Fruit fly (Drosophila melanogaster) whole organism, adult: Measurements from ENCODE around the gene ksr.
A peak's percentile ranks its signal among the peaks of the same experiment; 100 is the strongest.

ENCODE experiments used
- CG11617 ChIP-seq: fragments of 200-800 bp; sonication (Bioruptor generic); optimal IDR thresholded peaks from 2 replicates; lab custom pipeline; 2017; ENCODE audit warnings: mild to moderate bottlenecking, missing biosample characterization, missing genetic modification reagents, missing genetic modification characterization
- CG12768 ChIP-seq: fragments of 200-800 bp; sonication (Bioruptor generic); optimal IDR thresholded peaks from 2 replicates; lab custom pipeline; 2017; ENCODE audit warnings: missing biosample characterization, missing genetic modification characterization, mild to moderate bottlenecking, moderate library complexity, missing genetic modification reagents
- CG14711 ChIP-seq: fragments of 200-800 bp; sonication (Bioruptor generic); optimal IDR thresholded peaks from 2 replicates; lab custom pipeline; 2018; ENCODE audit warnings: missing biosample characterization, mild to moderate bottlenecking, missing genetic modification characterization, moderate library complexity
- CG1620 ChIP-seq: fragments of 200-800 bp; sonication (Bioruptor generic); optimal IDR thresholded peaks from 2 replicates; lab custom pipeline; 2016; ENCODE audit warnings: missing biosample characterization, missing genetic modification characterization
- CG33017 ChIP-seq: fragments of 200-800 bp; sonication (Bioruptor generic); optimal IDR thresholded peaks from 2 replicates; lab custom pipeline; 2018; ENCODE audit warnings: missing biosample characterization, mild to moderate bottlenecking, missing genetic modification characterization, moderate library complexity
- CG5204 ChIP-seq: fragments of 200-800 bp; sonication (Bioruptor generic); optimal IDR thresholded peaks from 2 replicates; lab custom pipeline; 2016; ENCODE audit warnings: missing biosample characterization, missing genetic modification characterization
- CG7045 ChIP-seq: fragments of 200-800 bp; sonication (Bioruptor generic); optimal IDR thresholded peaks from 2 replicates; lab custom pipeline; 2017; ENCODE audit warnings: missing biosample characterization, mild to moderate bottlenecking, missing genetic modification characterization
- CG7101 ChIP-seq: fragments of 200-800 bp; sonication (Bioruptor generic); optimal IDR thresholded peaks from 2 replicates; lab custom pipeline; 2018; ENCODE audit warnings: missing biosample characterization, mild to moderate bottlenecking, missing genetic modification characterization, moderate library complexity
- Clk ChIP-seq: fragments of 200-800 bp; sonication (Bioruptor generic); optimal IDR thresholded peaks from 2 replicates; lab custom pipeline; 2017; ENCODE audit warnings: missing biosample characterization, missing genetic modification characterization
- Crg-1 ChIP-seq: fragments of 200-800 bp; sonication (Bioruptor generic); optimal IDR thresholded peaks from 2 replicates; lab custom pipeline; 2016; ENCODE audit warnings: missing biosample characterization, missing genetic modification characterization
- Hr96 ChIP-seq: fragments of 200-800 bp; sonication (Bioruptor generic); optimal IDR thresholded peaks from 2 replicates; lab custom pipeline; 2016; ENCODE audit warnings: missing biosample characterization, missing genetic modification characterization
- Mnt ChIP-seq: fragments of 200-800 bp; sonication (Bioruptor generic); optimal IDR thresholded peaks from 2 replicates; lab custom pipeline; 2016; ENCODE audit warnings: missing biosample characterization, mild to moderate bottlenecking, missing genetic modification characterization
- bab1 ChIP-seq: fragments of 200-800 bp; sonication (Bioruptor generic); optimal IDR thresholded peaks from 3 replicates; lab custom pipeline; 2019; ENCODE audit warnings: missing biosample characterization, mild to moderate bottlenecking, missing genetic modification characterization, moderate library complexity
- cic ChIP-seq: fragments of 200-800 bp; sonication (Bioruptor generic); optimal IDR thresholded peaks from 2 replicates; lab custom pipeline; 2017; ENCODE audit warnings: missing biosample characterization, mild to moderate bottlenecking, missing genetic modification characterization, moderate library complexity
- cnc ChIP-seq, 2 experiments: fragments of >200 bp; optimal IDR thresholded peaks; 2 replicates each; lab custom pipeline; 2017
- kay ChIP-seq: fragments of 200-800 bp; sonication (Bioruptor generic); peaks from one replicate; lab custom pipeline; 2016; ENCODE audit warnings: missing biosample characterization, missing genetic modification characterization, borderline replicate concordance
- ovo ChIP-seq: fragments of 200-800 bp; sonication (Bioruptor generic); optimal IDR thresholded peaks from 2 replicates; lab custom pipeline; 2016; ENCODE audit warnings: missing biosample characterization, missing genetic modification characterization
- pad ChIP-seq: fragments of 200-800 bp; sonication (Bioruptor generic); optimal IDR thresholded peaks from 3 replicates; lab custom pipeline; 2017; ENCODE audit warnings: missing biosample characterization, missing genetic modification characterization, mild to moderate bottlenecking, moderate library complexity, missing genetic modification reagents
- tj ChIP-seq: fragments of 200-800 bp; sonication (Bioruptor generic); optimal IDR thresholded peaks from 3 replicates; lab custom pipeline; 2017; ENCODE audit warnings: missing biosample characterization, mild to moderate bottlenecking, missing genetic modification characterization, moderate library complexity
- toe ChIP-seq: fragments of 200-800 bp; sonication (Bioruptor generic); optimal IDR thresholded peaks from 2 replicates; lab custom pipeline; 2016; ENCODE audit warnings: missing biosample characterization, missing genetic modification characterization

Gene ksr

DNA sequence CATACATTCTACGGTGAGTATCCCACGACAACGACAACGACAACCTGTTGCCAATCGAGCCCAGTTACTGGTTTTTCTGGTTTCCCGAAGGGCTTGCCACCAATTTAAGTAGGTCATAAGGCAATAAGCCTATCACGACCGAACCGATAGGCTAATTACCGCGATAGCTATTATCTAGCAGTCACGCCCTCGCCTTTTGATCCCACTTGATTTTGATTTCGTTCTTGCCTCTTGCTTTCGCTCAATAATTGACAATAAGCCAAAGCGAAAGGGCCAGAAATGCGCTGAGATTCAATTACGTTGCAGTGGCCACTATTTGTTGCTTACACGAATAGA, 34.1 kb upstream of the ksr start:
- TF ChIP-seq CG11617 (GFP tag; lab: Kevin White, UChicago): no peak
- no peak for TF ChIP-seq ovo
- no peak for TF ChIP-seq CG5204 (GFP tag; lab: Kevin White, UChicago)
- TF ChIP-seq kay (GFP tag; lab: Kevin White, UChicago): no peak
- no peak for TF ChIP-seq CG7045 (GFP tag; lab: Kevin White, UChicago)
- TF ChIP-seq tj: no peak
- no peak for TF ChIP-seq CG33017
- TF ChIP-seq CG7101 (tag; lab: Kevin White, UChicago): no peak
- no peak for TF ChIP-seq toe (GFP tag; lab: Kevin White, UChicago)

DNA sequence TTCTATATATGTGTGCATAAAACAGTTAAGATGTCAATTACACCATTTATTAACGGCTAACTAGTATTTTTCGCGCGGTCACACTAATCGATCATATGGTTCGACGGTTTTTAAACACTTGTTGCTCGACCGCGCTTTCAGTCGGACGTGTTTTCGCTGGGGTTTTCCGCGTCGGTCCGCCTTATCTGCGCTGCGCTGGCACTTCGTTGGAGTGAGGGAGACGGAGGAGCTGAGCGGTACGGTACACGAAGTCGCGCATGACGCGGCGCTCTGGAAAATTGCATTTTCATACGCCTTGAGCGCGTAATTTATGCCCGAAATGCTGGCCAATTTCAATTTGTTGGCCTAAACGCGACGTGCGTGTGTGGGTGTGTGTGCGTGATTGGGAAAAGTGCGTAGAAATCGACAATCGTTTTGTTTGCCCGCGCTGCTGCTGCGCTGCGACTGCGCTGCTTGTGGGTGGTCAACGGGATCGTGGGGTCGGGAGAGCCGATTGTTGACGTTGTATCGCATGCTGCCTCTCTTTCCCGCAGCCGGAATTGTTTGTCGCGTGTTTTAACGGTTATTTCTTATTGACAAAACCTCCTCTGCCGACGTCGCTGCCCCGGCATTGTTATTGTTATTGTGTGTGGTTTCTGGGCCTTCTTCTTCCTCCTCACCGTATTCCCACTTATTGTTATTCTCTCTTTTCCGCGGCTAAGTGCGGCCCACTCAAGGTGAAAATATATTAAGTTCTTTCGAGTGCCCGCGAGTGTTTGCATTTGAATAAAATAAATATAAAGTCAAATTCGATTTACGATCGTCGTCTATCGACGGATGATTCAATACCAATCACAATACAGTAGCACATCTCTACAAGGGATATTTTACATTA, 33.5 kb upstream of the ksr start, which contains the start of gene Itpr:
Gene Itpr (plus strand): TSS at position 116 of the 874 bp plus-strand sequence.
- TF ChIP-seq tj (peak; percentile 68), CG5204 (GFP tag; lab: Kevin White, UChicago) (no peak), CG7101 (tag; lab: Kevin White, UChicago) (no peak), pad (GFP tag; lab: Kevin White, UChicago) (peak; percentile 23), CG12768 (GFP tag; lab: Kevin White, UChicago) (peak; percentile 63), cic (peak; percentile 83), Mnt (peak; percentile 76), CG14711 (tag; lab: Kevin White, UChicago) (no peak), kay (GFP tag; lab: Kevin White, UChicago) (peak; percentile 69), bab1 (GFP tag; lab: Kevin White, UChicago) (peak; percentile 37), CG11617 (GFP tag; lab: Kevin White, UChicago) (peak; percentile 31), CG7045 (GFP tag; lab: Kevin White, UChicago) (peak; percentile 47), cnc (optimal IDR thresholded peaks at IDR 0.05; lab: Kevin White, UChicago) (peak; percentile 68 to 77), Crg-1 (GFP tag; lab: Kevin White, UChicago) (peak; percentile 14), ovo (peak; percentile 95), CG1620 (GFP tag; lab: Kevin White, UChicago) (no peak), toe (GFP tag; lab: Kevin White, UChicago) (no peak)

DNA sequence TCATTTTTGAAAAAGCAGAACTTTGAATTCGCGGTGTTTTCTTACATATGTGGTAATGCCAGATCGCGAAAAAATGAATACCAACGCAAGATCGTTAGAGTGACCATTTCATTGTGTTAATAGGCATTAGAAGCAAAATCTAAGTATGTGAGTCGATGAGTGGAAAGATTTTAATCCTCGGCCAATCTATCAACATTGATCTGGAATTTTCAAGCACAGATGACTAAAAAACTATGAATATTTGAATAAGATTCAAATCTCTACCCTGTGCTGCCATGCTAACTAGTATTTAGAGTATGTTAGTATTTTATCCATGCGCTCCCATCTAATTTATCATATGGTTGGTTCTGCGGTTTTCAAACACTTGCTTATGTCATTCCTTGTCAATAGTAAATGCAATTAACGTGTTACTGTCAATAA, 32.9 kb upstream of the ksr start:
- TF ChIP-seq bab1 (GFP tag; lab: Kevin White, UChicago) (no peak), kay (GFP tag; lab: Kevin White, UChicago) (no peak), CG1620 (GFP tag; lab: Kevin White, UChicago) (no peak), CG5204 (GFP tag; lab: Kevin White, UChicago) (no peak)

DNA sequence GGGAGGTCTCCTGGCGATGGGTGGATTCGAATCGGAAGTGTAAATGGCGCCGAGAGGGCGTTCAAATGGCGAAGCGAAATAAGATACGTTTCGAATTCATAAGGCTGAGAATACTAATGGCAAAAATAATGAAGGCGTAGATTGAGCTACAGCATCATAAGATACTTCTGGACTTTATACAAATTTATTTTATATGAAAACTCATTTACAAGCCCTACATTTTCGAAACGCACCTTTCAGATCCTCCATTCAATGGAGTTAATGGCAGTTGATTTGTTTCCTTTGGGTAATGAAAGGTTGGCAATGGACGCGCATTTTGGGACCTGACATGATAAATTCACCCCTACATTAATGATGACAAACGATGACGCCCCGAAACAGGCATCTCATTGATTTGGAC, 31.1 kb upstream of the ksr start:
- TF ChIP-seq CG33017: no peak
- no peak for TF ChIP-seq CG1620 (GFP tag; lab: Kevin White, UChicago)
- no peak for TF ChIP-seq kay (GFP tag; lab: Kevin White, UChicago)
- no peak for TF ChIP-seq Mnt
- TF ChIP-seq toe (GFP tag; lab: Kevin White, UChicago): no peak
- TF ChIP-seq pad (GFP tag; lab: Kevin White, UChicago): no peak
- TF ChIP-seq CG14711 (tag; lab: Kevin White, UChicago): no peak
- no peak for TF ChIP-seq CG12768 (GFP tag; lab: Kevin White, UChicago)
- TF ChIP-seq tj: no peak
- TF ChIP-seq Hr96: no peak
- TF ChIP-seq CG5204 (GFP tag; lab: Kevin White, UChicago): no peak
- no peak for TF ChIP-seq Clk
- TF ChIP-seq Crg-1 (GFP tag; lab: Kevin White, UChicago): no peak
- no peak for TF ChIP-seq ovo
- TF ChIP-seq CG11617 (GFP tag; lab: Kevin White, UChicago): no peak
- no peak for TF ChIP-seq bab1 (GFP tag; lab: Kevin White, UChicago)
- TF ChIP-seq CG7101 (tag; lab: Kevin White, UChicago): no peak
- TF ChIP-seq cic: no peak
- no peak for TF ChIP-seq cnc (optimal IDR thresholded peaks at IDR 0.05; lab: Kevin White, UChicago)

- TF ChIP-seq cic (peak; percentile 53), CG12768 (GFP tag; lab: Kevin White, UChicago) (peak; percentile 6), CG11617 (GFP tag; lab: Kevin White, UChicago) (no peak), CG1620 (GFP tag; lab: Kevin White, UChicago) (no peak)
These were observed 20.2 kb upstream of the ksr start for dm6 chr3R:5503789-5504387.

- TF ChIP-seq cic: no peak
These were observed 18.9 kb upstream of the ksr start, which contains the start of gene NKCC for dm6 chr3R:5502646-5503045. Gene NKCC, minus strand, starts transcription at chr3R:5502702.

- TF ChIP-seq CG14711 (tag; lab: Kevin White, UChicago) (no peak), CG1620 (GFP tag; lab: Kevin White, UChicago) (no peak), pad (GFP tag; lab: Kevin White, UChicago) (no peak), tj (no peak), toe (GFP tag; lab: Kevin White, UChicago) (no peak), CG5204 (GFP tag; lab: Kevin White, UChicago) (no peak), CG11617 (GFP tag; lab: Kevin White, UChicago) (no peak), Mnt (no peak), Crg-1 (GFP tag; lab: Kevin White, UChicago) (no peak), kay (GFP tag; lab: Kevin White, UChicago) (no peak), Clk (no peak), CG7045 (GFP tag; lab: Kevin White, UChicago) (no peak), cic (no peak), CG7101 (tag; lab: Kevin White, UChicago) (no peak), cnc (optimal IDR thresholded peaks at IDR 0.05; lab: Kevin White, UChicago) (no peak), bab1 (GFP tag; lab: Kevin White, UChicago) (no peak)
These were observed 13.9 kb upstream of the ksr start for dm6 chr3R:5497600-5497999.
